Fruit fly (Drosophila melanogaster): Measurements from ENCODE around the gene obst-H.
A peak's percentile ranks its signal among the peaks of the same experiment; 100 is the strongest.

Gene obst-H

dm6 chr3L:15553993-15554644 is 25.1 kb upstream of the obst-H start, which contains the start of gene AGO2 (continued):
- TF ChIP-seq CG34224 (GFP tag; IDR thresholded peaks at IDR 0.05; ENCODE audit: partially characterized antibody) (peak; percentile 83), Nf-YA (GFP tag; IDR thresholded peaks at IDR 0.05) (no peak), CG14965 (GFP tag; optimal IDR thresholded peaks at IDR 0.05; ENCODE audit: borderline replicate concordance) (no peak), Side (GFP tag; optimal IDR thresholded peaks at IDR 0.05) (peak; percentile 51), ro (GFP tag; IDR thresholded peaks at IDR 0.05) (no peak), CG3163 (GFP tag; optimal IDR thresholded peaks at IDR 0.05) (peak; percentile 32), CG12942 (GFP tag; optimal IDR thresholded peaks at IDR 0.05) (no peak), stc (GFP tag; IDR thresholded peaks at IDR 0.05) (no peak), trh (GFP tag; optimal IDR thresholded peaks at IDR 0.05) (no peak), Med (GFP tag) (peak; percentile 68), CG11398 (GFP tag; optimal IDR thresholded peaks at IDR 0.05) (peak; percentile 8), en (GFP tag; optimal IDR thresholded peaks at IDR 0.05) (no peak), da (GFP tag; optimal IDR thresholded peaks at IDR 0.05) (peak; percentile 62), Lhr (GFP tag; optimal IDR thresholded peaks at IDR 0.05) (no peak), CG7372 (GFP tag; IDR thresholded peaks at IDR 0.05) (no peak), tx (GFP tag; optimal IDR thresholded peaks at IDR 0.05) (no peak), z (GFP tag; IDR thresholded peaks at IDR 0.05) (no peak), CHES-1-like (GFP tag; optimal IDR thresholded peaks at IDR 0.05) (peak; percentile 54), E2f2 (GFP tag; IDR thresholded peaks at IDR 0.05) (peak; percentile 94), CG13287 (GFP tag; IDR thresholded peaks at IDR 0.05; ENCODE audit: partially characterized antibody) (peak; percentile 80), CG18476 (GFP tag; optimal IDR thresholded peaks at IDR 0.05) (no peak), nerfin-2 (GFP tag; IDR thresholded peaks at IDR 0.05; ENCODE audit: partially characterized antibody) (peak; percentile 73; the same call in 1 of the 2 replicates), eyg (GFP tag; optimal IDR thresholded peaks at IDR 0.05) (peak; percentile 0), Lpt (GFP tag; optimal IDR thresholded peaks at IDR 0.05) (no peak), CG2120 (GFP tag; optimal IDR thresholded peaks at IDR 0.05) (peak; percentile 11), CG7556 (GFP tag; optimal IDR thresholded peaks at IDR 0.05) (no peak), CG7963 (GFP tag; IDR thresholded peaks at IDR 0.05; ENCODE audit: partially characterized antibody) (peak; percentile 64; the same call in 2 of the 3 replicates), Sry-δ (GFP tag; optimal IDR thresholded peaks at IDR 0.05) (peak; percentile 95), fd3F (GFP tag; optimal IDR thresholded peaks at IDR 0.05) (no peak), pita (GFP tag; optimal IDR thresholded peaks at IDR 0.05) (peak; percentile 62), CG30403 (GFP tag; optimal IDR thresholded peaks at IDR 0.05) (peak; percentile 21), CG7271 (tag; optimal IDR thresholded peaks at IDR 0.05) (peak; percentile 48), CG4707 (GFP tag; optimal IDR thresholded peaks at IDR 0.05) (no peak), GATAe (GFP tag; conservative IDR thresholded peaks at IDR 0.05) (no peak), chm (GFP tag; IDR thresholded peaks at IDR 0.05) (no peak; the same call in 1 of the 2 replicates), nmo (GFP tag; optimal IDR thresholded peaks at IDR 0.05) (peak; percentile 18), CG6683 (GFP tag; optimal IDR thresholded peaks at IDR 0.05) (no peak), HmgZ (tag; optimal IDR thresholded peaks at IDR 0.05) (no peak), cad (GFP tag; optimal IDR thresholded peaks at IDR 0.05) (no peak), CG15011 (GFP tag; optimal IDR thresholded peaks at IDR 0.05) (no peak), schlank (tag; optimal IDR thresholded peaks at IDR 0.05) (no peak), Nf-YC (tag; optimal IDR thresholded peaks at IDR 0.05) (peak; percentile 19), cas (GFP tag; IDR thresholded peaks at IDR 0.05) (no peak), Myb (GFP tag; optimal IDR thresholded peaks at IDR 0.05) (peak; percentile 26), Dip2 (GFP tag; IDR thresholded peaks at IDR 0.05) (no peak), h (optimal IDR thresholded peaks at IDR 0.05) (no peak), CG17568 (GFP tag; optimal IDR thresholded peaks at IDR 0.05) (peak; percentile 61), CG34422 (GFP tag; IDR thresholded peaks at IDR 0.05) (peak; percentile 76; the same call in 1 of the 3 replicates), YL-1 (GFP tag; optimal IDR thresholded peaks at IDR 0.05) (peak; percentile 92), dpn (GFP tag; optimal IDR thresholded peaks at IDR 0.05) (no peak), CG14050 (GFP tag; IDR thresholded peaks at IDR 0.05) (no peak)

All from whole organism, embryonic.